Fruit fly (Drosophila melanogaster) whole organism, wandering third instar larva: ENCODE measurements around the gene CG17294.

ENCODE experiments used
- HLH106 ChIP-seq: fragments of 200-800 bp; optimal IDR thresholded peaks from 3 replicates; lab custom pipeline; 2019; ENCODE audit warnings: missing biosample characterization, mild to moderate bottlenecking, missing genetic modification characterization, moderate library complexity
- woc ChIP-seq: sonication (Bioruptor generic); optimal IDR thresholded peaks from 2 replicates; lab custom pipeline; 2016; ENCODE audit warnings: missing biosample characterization, mild to moderate bottlenecking, missing genetic modification characterization

- TF ChIP-seq HLH106 (tag; lab: Kevin White, UChicago) (no peak), woc (no peak)
Measured at dm6 chr2L:8328526-8329097, 48.2 kb upstream of the CG17294 start.
